Worm (Caenorhabditis elegans): ENCODE data around the gene ccf-1.
"Not testable (repeated sequence)": the region's sequence is repeated elsewhere in the genome, so short reads cannot be mapped to it uniquely, and the experiment has no call there.

ccf-1 gene

ce11 chrIII:11895504-11895903 lies 24.5 kb downstream of the ccf-1 start:
- TF ChIP-seq unc-62 (GFP tag; optimal IDR thresholded peaks at IDR 0.05): no peak

ce11 chrIII:11892939-11893338 lies 27.1 kb downstream of the ccf-1 start, which contains the start of gene Y56A3A.41:
Gene Y56A3A.41, minus strand, starts transcription at chrIII:11893039.
- no peak for TF ChIP-seq unc-62 (GFP tag; optimal IDR thresholded peaks at IDR 0.05)

DNA sequence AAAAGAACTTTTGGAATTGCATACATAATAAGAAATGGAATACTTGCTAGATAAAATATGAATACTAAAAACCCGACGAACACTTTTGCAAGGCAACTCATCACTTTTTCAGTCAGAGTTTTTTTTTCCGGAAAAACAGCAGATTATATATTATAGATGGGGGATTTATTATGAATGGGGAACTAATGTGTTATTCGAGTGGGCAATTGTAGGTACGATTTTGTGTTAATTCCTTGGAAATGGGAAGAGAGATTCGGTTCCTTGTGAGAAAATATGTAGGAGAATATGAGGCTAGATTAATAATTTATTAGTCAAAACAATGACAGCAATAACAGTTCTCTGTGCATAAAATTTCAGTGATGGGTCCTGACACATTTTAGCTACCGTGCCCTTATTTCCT lies 28.7 kb downstream of the ccf-1 start, which contains the start of gene faah-5:
faah-5 (minus strand) TSS at position 101 of the 400 bp plus-strand sequence.
- no peak for TF ChIP-seq unc-62 (GFP tag; optimal IDR thresholded peaks at IDR 0.05)

- not testable (repeated sequence) for TF ChIP-seq unc-62 (GFP tag; optimal IDR thresholded peaks at IDR 0.05)
Measured at ce11 chrIII:11883694-11884093, 36.3 kb downstream of the ccf-1 start, which contains the start of gene fbxb-22. Gene fbxb-22, minus strand, starts transcription at chrIII:11883754.

DNA sequence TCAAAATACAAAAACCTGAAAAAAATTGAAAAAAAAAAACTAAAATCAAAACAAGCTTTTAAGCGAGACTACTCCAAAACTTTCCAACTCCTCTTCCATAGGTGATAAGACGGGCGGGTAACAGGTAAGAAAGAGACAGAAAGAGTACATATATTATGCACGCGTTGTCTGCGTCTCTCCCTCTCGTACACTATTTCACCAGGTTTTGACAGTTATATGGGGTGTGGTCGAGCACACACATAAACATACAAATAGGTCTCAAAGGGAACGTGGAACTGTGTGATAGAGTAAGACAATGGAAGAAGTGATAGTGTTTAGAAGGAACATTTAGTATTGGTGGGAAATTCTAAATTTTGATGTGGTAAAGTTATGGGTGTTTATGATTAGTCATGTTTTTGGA lies 38.5 kb downstream of the ccf-1 start:
- no peak for TF ChIP-seq unc-62 (GFP tag; optimal IDR thresholded peaks at IDR 0.05)

- TF ChIP-seq unc-62 (GFP tag; optimal IDR thresholded peaks at IDR 0.05): no peak
Measured at ce11 chrIII:11878751-11879150, 41.3 kb downstream of the ccf-1 start, which contains the start of gene Y56A3A.6. Gene Y56A3A.6, minus strand, starts transcription at chrIII:11878803.

- no peak for TF ChIP-seq unc-62 (GFP tag; optimal IDR thresholded peaks at IDR 0.05)
Measured at ce11 chrIII:11876130-11876529, 43.9 kb downstream of the ccf-1 start.

DNA sequence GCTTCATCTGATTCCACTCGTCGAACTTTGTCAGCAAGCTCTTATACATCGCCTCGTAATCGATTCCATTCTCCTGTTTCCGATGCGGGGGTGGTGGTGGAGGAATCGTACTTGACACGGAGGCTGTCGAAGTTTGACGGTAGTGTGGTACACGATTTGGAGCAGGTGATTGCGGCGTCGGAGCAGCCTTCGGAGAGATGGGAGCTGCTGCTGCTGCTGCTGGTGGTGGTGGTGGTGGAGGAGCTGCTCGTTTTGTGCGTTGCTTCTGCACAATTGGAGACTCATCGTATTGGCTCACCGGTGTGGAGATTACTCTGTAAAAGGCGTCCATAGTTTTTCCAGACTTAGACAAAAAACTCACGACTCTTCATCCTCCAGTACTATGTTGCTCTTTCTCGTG lies 45.8 kb downstream of the ccf-1 start:
- TF ChIP-seq unc-62 (GFP tag; optimal IDR thresholded peaks at IDR 0.05): no peak

DNA sequence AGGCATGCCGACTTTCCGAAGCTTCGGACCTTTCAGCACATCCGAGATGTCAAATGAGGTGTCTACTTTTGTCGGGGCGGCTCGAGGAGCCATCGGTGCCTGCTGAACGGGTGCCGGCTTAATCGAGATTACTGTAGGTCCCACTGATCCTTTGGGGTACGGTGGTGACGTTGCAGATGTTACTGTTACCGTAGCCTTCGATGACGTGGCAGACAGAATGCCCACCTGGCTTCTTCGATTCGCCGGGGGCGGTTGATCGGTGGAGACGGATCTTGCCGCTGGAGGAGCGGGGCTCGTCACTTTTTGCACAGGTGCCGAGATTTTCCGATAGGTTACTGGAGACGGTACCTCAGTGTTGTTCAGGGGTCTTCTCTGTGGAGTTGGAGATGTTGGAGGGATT lies 48.4 kb downstream of the ccf-1 start:
- no peak for TF ChIP-seq unc-62 (GFP tag; optimal IDR thresholded peaks at IDR 0.05)

ce11 chrIII:11870009-11870408 lies 50.0 kb downstream of the ccf-1 start:
- TF ChIP-seq unc-62 (GFP tag; optimal IDR thresholded peaks at IDR 0.05): no peak

DNA sequence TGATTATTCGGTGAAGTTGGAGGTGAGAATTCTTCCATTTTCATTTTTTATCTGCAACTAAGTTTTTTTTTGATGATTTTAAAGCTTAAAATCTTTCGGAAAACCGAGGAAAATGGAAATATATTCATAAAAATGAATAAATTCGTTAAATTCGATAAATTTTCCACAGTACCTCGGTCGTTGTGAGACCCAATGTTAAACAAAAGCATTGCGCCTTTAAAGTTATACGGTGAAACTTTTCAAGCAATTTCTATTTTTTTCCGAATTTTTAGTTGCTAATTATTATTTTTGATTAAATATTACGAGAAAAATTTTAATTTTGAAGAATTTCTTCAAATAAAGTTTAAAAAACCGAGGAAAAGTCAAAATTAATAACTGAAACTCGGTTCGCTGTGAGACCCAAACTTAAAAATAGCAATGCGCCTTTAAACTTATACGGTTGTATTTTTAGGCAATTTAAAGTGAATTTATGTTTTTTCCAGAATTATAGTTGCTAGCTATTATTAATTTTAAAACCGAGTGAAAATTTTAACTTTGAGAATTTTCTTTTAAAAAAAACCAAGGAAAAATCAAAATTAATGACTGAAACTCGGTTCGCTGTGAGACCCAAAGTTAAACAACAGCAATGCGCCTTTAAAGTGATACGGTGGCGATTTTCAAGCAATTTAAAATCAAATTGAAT lies 50.7 kb downstream of the ccf-1 start, which contains the start of gene taf-12:
taf-12 (minus strand) TSS at position 51 of the 682 bp plus-strand sequence.
- TF ChIP-seq unc-62 (GFP tag; optimal IDR thresholded peaks at IDR 0.05): no peak

Data from whole organism, dauer.